Fruit fly (Drosophila melanogaster) whole organism, adult: ENCODE data around the gene CG3704.

Source experiments
- CG11617 ChIP-seq: fragments of 200-800 bp; sonication (Bioruptor generic); optimal IDR thresholded peaks from 2 replicates; lab custom pipeline; 2017; ENCODE audit warnings: mild to moderate bottlenecking, missing biosample characterization, missing genetic modification reagents, missing genetic modification characterization
- CG12768 ChIP-seq: fragments of 200-800 bp; sonication (Bioruptor generic); optimal IDR thresholded peaks from 2 replicates; lab custom pipeline; 2017; ENCODE audit warnings: missing biosample characterization, missing genetic modification characterization, mild to moderate bottlenecking, moderate library complexity, missing genetic modification reagents
- CG14711 ChIP-seq: fragments of 200-800 bp; sonication (Bioruptor generic); optimal IDR thresholded peaks from 2 replicates; lab custom pipeline; 2018; ENCODE audit warnings: missing biosample characterization, mild to moderate bottlenecking, missing genetic modification characterization, moderate library complexity
- CG1620 ChIP-seq: fragments of 200-800 bp; sonication (Bioruptor generic); optimal IDR thresholded peaks from 2 replicates; lab custom pipeline; 2016; ENCODE audit warnings: missing biosample characterization, missing genetic modification characterization
- CG33017 ChIP-seq: fragments of 200-800 bp; sonication (Bioruptor generic); optimal IDR thresholded peaks from 2 replicates; lab custom pipeline; 2018; ENCODE audit warnings: missing biosample characterization, mild to moderate bottlenecking, missing genetic modification characterization, moderate library complexity
- CG5204 ChIP-seq: fragments of 200-800 bp; sonication (Bioruptor generic); optimal IDR thresholded peaks from 2 replicates; lab custom pipeline; 2016; ENCODE audit warnings: missing biosample characterization, missing genetic modification characterization
- CG7101 ChIP-seq: fragments of 200-800 bp; sonication (Bioruptor generic); optimal IDR thresholded peaks from 2 replicates; lab custom pipeline; 2018; ENCODE audit warnings: missing biosample characterization, mild to moderate bottlenecking, missing genetic modification characterization, moderate library complexity
- Crg-1 ChIP-seq: fragments of 200-800 bp; sonication (Bioruptor generic); optimal IDR thresholded peaks from 2 replicates; lab custom pipeline; 2016; ENCODE audit warnings: missing biosample characterization, missing genetic modification characterization
- bab1 ChIP-seq: fragments of 200-800 bp; sonication (Bioruptor generic); optimal IDR thresholded peaks from 3 replicates; lab custom pipeline; 2019; ENCODE audit warnings: missing biosample characterization, mild to moderate bottlenecking, missing genetic modification characterization, moderate library complexity
- cnc ChIP-seq, 2 experiments: fragments of >200 bp; optimal IDR thresholded peaks; 2 replicates each; lab custom pipeline; 2017
- ovo ChIP-seq: fragments of 200-800 bp; sonication (Bioruptor generic); optimal IDR thresholded peaks from 2 replicates; lab custom pipeline; 2016; ENCODE audit warnings: missing biosample characterization, missing genetic modification characterization
- pad ChIP-seq: fragments of 200-800 bp; sonication (Bioruptor generic); optimal IDR thresholded peaks from 3 replicates; lab custom pipeline; 2017; ENCODE audit warnings: missing biosample characterization, missing genetic modification characterization, mild to moderate bottlenecking, moderate library complexity, missing genetic modification reagents
- tj ChIP-seq: fragments of 200-800 bp; sonication (Bioruptor generic); optimal IDR thresholded peaks from 3 replicates; lab custom pipeline; 2017; ENCODE audit warnings: missing biosample characterization, mild to moderate bottlenecking, missing genetic modification characterization, moderate library complexity

- TF ChIP-seq cnc (optimal IDR thresholded peaks at IDR 0.05; lab: Kevin White, UChicago) (no peak), CG5204 (no peak), CG14711 (tag; lab: Kevin White, UChicago) (no peak), Crg-1 (GFP tag; lab: Kevin White, UChicago) (no peak), CG33017 (tag; lab: Kevin White, UChicago) (no peak), CG7101 (tag; lab: Kevin White, UChicago) (no peak), CG12768 (GFP tag; lab: Kevin White, UChicago) (no peak), pad (no peak), CG11617 (GFP tag; lab: Kevin White, UChicago) (no peak), CG1620 (GFP tag; lab: Kevin White, UChicago) (no peak), bab1 (GFP tag; lab: Kevin White, UChicago) (no peak), ovo (GFP tag; lab: Kevin White, UChicago) (no peak), tj (GFP tag; lab: Kevin White, UChicago) (no peak)
Observed at dm6 chrX:930048-930800, 10.4 kb downstream of the CG3704 start, which contains the start of gene CG3708.
